Fruit fly (Drosophila melanogaster): ENCODE results near the gene PICK1.

PICK1 gene

DNA sequence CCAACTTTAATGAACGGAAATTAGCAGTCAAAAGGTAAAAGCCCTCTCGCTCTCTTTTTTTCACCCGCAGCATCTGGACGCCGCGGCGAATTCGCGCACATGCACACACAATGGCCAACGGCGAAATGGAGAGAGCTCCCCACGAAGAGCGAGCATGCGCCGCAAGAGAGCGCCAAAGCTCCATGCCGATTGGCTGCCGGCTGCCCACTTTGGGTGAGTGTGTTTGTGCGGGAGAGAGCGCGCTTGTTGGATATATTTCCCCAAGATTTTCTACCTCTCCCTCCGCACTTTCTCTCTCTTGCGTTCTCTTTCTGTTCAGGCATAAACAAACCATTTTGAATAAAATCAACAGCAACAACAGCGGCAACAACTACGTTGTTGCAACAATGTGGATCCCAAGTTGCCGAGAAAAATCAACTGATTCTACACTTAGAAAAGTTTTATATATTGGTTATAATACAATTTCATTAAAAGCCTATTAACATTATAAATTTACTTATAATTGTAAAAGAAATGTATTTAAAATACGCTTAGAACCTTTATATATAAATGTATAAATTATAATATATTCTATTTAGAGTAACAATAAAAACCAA is 39.0 kb upstream of the PICK1 start (continued):
- TF ChIP-seq CG5953 (GFP tag; IDR thresholded peaks at IDR 0.05), result no peak
- no peak for TF ChIP-seq scrt (GFP tag; optimal IDR thresholded peaks at IDR 0.05)
- no peak for TF ChIP-seq Side (GFP tag; optimal IDR thresholded peaks at IDR 0.05)
- TF ChIP-seq CG34224 (GFP tag; IDR thresholded peaks at IDR 0.05; ENCODE audit: partially characterized antibody), result peak; percentile 51
- TF ChIP-seq lab (GFP tag; optimal IDR thresholded peaks at IDR 0.05), result no peak
- TF ChIP-seq CG31388 (GFP tag; optimal IDR thresholded peaks at IDR 0.05), result no peak
- no peak for TF ChIP-seq TFAM (GFP tag; optimal IDR thresholded peaks at IDR 0.05)
- no peak for TF ChIP-seq ERR (GFP tag; optimal IDR thresholded peaks at IDR 0.05)
- TF ChIP-seq CG31441 (GFP tag; IDR thresholded peaks at IDR 0.05), result peak; percentile 40; the same call in 1 of the 2 replicates
- TF ChIP-seq Sox100B (GFP tag; optimal IDR thresholded peaks at IDR 0.05), result no peak
- TF ChIP-seq Hand (GFP tag; optimal IDR thresholded peaks at IDR 0.05), result no peak
- no peak for TF ChIP-seq corto (GFP tag; optimal IDR thresholded peaks at IDR 0.05)
- TF ChIP-seq CG4617 (GFP tag; optimal IDR thresholded peaks at IDR 0.05; ENCODE audit: borderline replicate concordance), result no peak
- TF ChIP-seq CG18011 (GFP tag; optimal IDR thresholded peaks at IDR 0.05), result no peak
- no peak for TF ChIP-seq CkIIα-i1 (GFP tag; IDR thresholded peaks at IDR 0.05)
- no peak for TF ChIP-seq CG30020 (tag; optimal IDR thresholded peaks at IDR 0.05)
- TF ChIP-seq CG11696 (GFP tag; IDR thresholded peaks at IDR 0.05), result no peak
- no peak for TF ChIP-seq CG4730 (GFP tag; IDR thresholded peaks at IDR 0.05)
- peak; percentile 1 for TF ChIP-seq Jarid2 (GFP tag; optimal IDR thresholded peaks at IDR 0.05)
- TF ChIP-seq CG17829 (tag; optimal IDR thresholded peaks at IDR 0.05), result no peak
- TF ChIP-seq Dp (GFP tag; optimal IDR thresholded peaks at IDR 0.05), result no peak
- no peak for TF ChIP-seq CG10431 (GFP tag; optimal IDR thresholded peaks at IDR 0.05)
- TF ChIP-seq CG2712 (tag; optimal IDR thresholded peaks at IDR 0.05), result no peak
- TF ChIP-seq CG15696 (tag; optimal IDR thresholded peaks at IDR 0.05), result no peak
- TF ChIP-seq croc (GFP tag; conservative IDR thresholded peaks at IDR 0.05), result no peak
- TF ChIP-seq CG18476 (GFP tag; optimal IDR thresholded peaks at IDR 0.05), result no peak
- no peak for TF ChIP-seq onecut (GFP tag; IDR thresholded peaks at IDR 0.05)
- no peak for TF ChIP-seq usp (GFP tag; optimal IDR thresholded peaks at IDR 0.05)
- TF ChIP-seq CG10366 (GFP tag; IDR thresholded peaks at IDR 0.05), result no peak
- TF ChIP-seq amos (GFP tag; IDR thresholded peaks at IDR 0.05; ENCODE audit: partially characterized antibody), result no peak
- TF ChIP-seq NfI (GFP tag; optimal IDR thresholded peaks at IDR 0.05), result no peak
- TF ChIP-seq danr (GFP tag; IDR thresholded peaks at IDR 0.05), result no peak
- TF ChIP-seq CG11695 (GFP tag; IDR thresholded peaks at IDR 0.05), result no peak
- no peak for TF ChIP-seq hth (optimal IDR thresholded peaks at IDR 0.05)
- TF ChIP-seq MBD-R2 (GFP tag; IDR thresholded peaks at IDR 0.05), result no peak
- TF ChIP-seq CG18619 (GFP tag; optimal IDR thresholded peaks at IDR 0.05), result no peak
- no peak for TF ChIP-seq gt (GFP tag; IDR thresholded peaks at IDR 0.05)
- TF ChIP-seq CG6854 (GFP tag; optimal IDR thresholded peaks at IDR 0.05), result no peak
- TF ChIP-seq CG18262 (tag; optimal IDR thresholded peaks at IDR 0.05), result peak; percentile 31
- TF ChIP-seq Max (GFP tag; optimal IDR thresholded peaks at IDR 0.05), result no peak
- TF ChIP-seq pros (GFP tag; optimal IDR thresholded peaks at IDR 0.05), result no peak
- no peak for TF ChIP-seq fd102C (GFP tag; optimal IDR thresholded peaks at IDR 0.05)
- TF ChIP-seq maf-S (GFP tag; optimal IDR thresholded peaks at IDR 0.05), result no peak
- TF ChIP-seq Fer1 (GFP tag; optimal IDR thresholded peaks at IDR 0.05), result no peak
- TF ChIP-seq gsb-n (tag; optimal IDR thresholded peaks at IDR 0.05), result peak; percentile 16
- no peak for TF ChIP-seq gcm (GFP tag; optimal IDR thresholded peaks at IDR 0.05)
- TF ChIP-seq Pdp1 (GFP tag; optimal IDR thresholded peaks at IDR 0.05), result no peak
- TF ChIP-seq CG17802 (tag; optimal IDR thresholded peaks at IDR 0.05), result no peak
- no peak for TF ChIP-seq Lim3 (GFP tag; IDR thresholded peaks at IDR 0.05)
- TF ChIP-seq nau (GFP tag; optimal IDR thresholded peaks at IDR 0.05), result no peak
